Fruit fly (Drosophila melanogaster) whole organism, embryonic: ENCODE measurements around the gene CG6294.

Experiments used
- CG15269 ChIP-seq: fragments of 200-800 bp; sonication (Bioruptor generic); optimal IDR thresholded peaks from 2 replicates; lab custom pipeline; 2018; ENCODE audit warnings: missing biosample characterization, mild to moderate bottlenecking, missing genetic modification characterization, moderate library complexity
- CG15601 ChIP-seq: fragments of 200-800 bp; sonication (Bioruptor generic); optimal IDR thresholded peaks from 3 replicates; lab custom pipeline; 2019; ENCODE audit warnings: missing biosample characterization, mild to moderate bottlenecking, missing genetic modification characterization, moderate library complexity
- CG16813 ChIP-seq: fragments of 200-800 bp; sonication (Bioruptor generic); IDR thresholded peaks from 3 replicates; pipeline ENCODE4 v1.3.6; 2022; ENCODE audit warnings: missing biosample characterization, missing genetic modification characterization; ENCODE audit not compliant: partially characterized antibody
- CG16815 ChIP-seq: fragments of 200-800 bp; sonication (Bioruptor generic); optimal IDR thresholded peaks from 3 replicates; lab custom pipeline; 2017; ENCODE audit warnings: missing biosample characterization, mild to moderate bottlenecking, missing genetic modification characterization
- CG17912 ChIP-seq: fragments of 200-800 bp; sonication (Bioruptor generic); optimal IDR thresholded peaks from 2 replicates; lab custom pipeline; 2018; ENCODE audit warnings: missing biosample characterization, mild to moderate bottlenecking, missing genetic modification characterization
- CG2116 ChIP-seq: fragments of 200-800 bp; sonication (Bioruptor generic); optimal IDR thresholded peaks from 3 replicates; lab custom pipeline; 2018; ENCODE audit warnings: missing biosample characterization, mild to moderate bottlenecking, missing genetic modification characterization
- CG2875 ChIP-seq: fragments of 200-800 bp; sonication (Bioruptor generic); optimal IDR thresholded peaks from 2 replicates; lab custom pipeline; 2017; ENCODE audit warnings: missing biosample characterization, mild to moderate bottlenecking, missing genetic modification characterization, missing genetic modification reagents
- CG31224 ChIP-seq: fragments of 200-800 bp; sonication (Bioruptor generic); IDR thresholded peaks from 2 replicates; pipeline ENCODE4 v1.3.6; 2022; ENCODE audit warnings: missing biosample characterization, missing genetic modification characterization
- CG3163 ChIP-seq: fragments of 200-800 bp; sonication (Bioruptor generic); optimal IDR thresholded peaks from 3 replicates; lab custom pipeline; 2016; ENCODE audit warnings: missing biosample characterization, missing genetic modification characterization
- CG32767 ChIP-seq: fragments of 200-800 bp; sonication (Bioruptor generic); IDR thresholded peaks from 2 replicates; pipeline ENCODE4 v1.3.6; 2022; ENCODE audit warnings: missing biosample characterization, missing genetic modification characterization
- CG33213 ChIP-seq: fragments of 200-800 bp; sonication (Bioruptor generic); optimal IDR thresholded peaks from 3 replicates; lab custom pipeline; 2016; ENCODE audit warnings: missing biosample characterization, missing genetic modification characterization
- CG3847 ChIP-seq: fragments of 200-800 bp; sonication (Bioruptor generic); IDR thresholded peaks from 2 replicates; pipeline ENCODE4 v1.3.6; 2022; ENCODE audit warnings: missing biosample characterization, missing genetic modification characterization
- CG4707 ChIP-seq: fragments of 200-800 bp; sonication (Bioruptor generic); optimal IDR thresholded peaks from 2 replicates; lab custom pipeline; 2018; ENCODE audit warnings: missing biosample characterization, mild to moderate bottlenecking, missing genetic modification characterization, moderate library complexity
- CG4820 ChIP-seq: fragments of 200-800 bp; sonication (Bioruptor generic); optimal IDR thresholded peaks from 3 replicates; lab custom pipeline; 2016; ENCODE audit warnings: missing biosample characterization, missing genetic modification characterization
- CG6854 ChIP-seq: fragments of 200-800 bp; sonication (Bioruptor generic); optimal IDR thresholded peaks from 3 replicates; lab custom pipeline; 2017; ENCODE audit warnings: missing biosample characterization, mild to moderate bottlenecking, missing genetic modification characterization
- CG7745 ChIP-seq: fragments of 200-800 bp; sonication (Bioruptor generic); optimal IDR thresholded peaks from 2 replicates; lab custom pipeline; 2018; ENCODE audit warnings: missing biosample characterization, mild to moderate bottlenecking, missing genetic modification characterization, moderate library complexity
- CG8924 ChIP-seq: fragments of 200-800 bp; optimal IDR thresholded peaks from 3 replicates; lab custom pipeline; 2019; ENCODE audit warnings: missing biosample characterization, mild to moderate bottlenecking, missing genetic modification characterization, moderate library complexity
- CG8944 ChIP-seq: fragments of 200-800 bp; sonication (Bioruptor generic); optimal IDR thresholded peaks from 3 replicates; lab custom pipeline; 2016; ENCODE audit warnings: missing biosample characterization, missing genetic modification characterization
- Dbx ChIP-seq: fragments of 200-800 bp; sonication (Bioruptor generic); IDR thresholded peaks from 3 replicates; pipeline ENCODE4 v1.3.6; 2022; ENCODE audit warnings: missing biosample characterization, missing genetic modification characterization
- Doc3 ChIP-seq: fragments of 200-800 bp; sonication (Bioruptor generic); IDR thresholded peaks from 3 replicates; pipeline ENCODE4 v1.3.6; 2022; ENCODE audit warnings: missing biosample characterization, missing genetic modification characterization; ENCODE audit not compliant: partially characterized antibody
- Ets65A ChIP-seq: fragments of 200-800 bp; sonication (Bioruptor generic); peaks from one replicate; lab custom pipeline; 2016; ENCODE audit warnings: missing biosample characterization, missing genetic modification characterization
- Hsf ChIP-seq: fragments of 200-800 bp; sonication (Bioruptor generic); optimal IDR thresholded peaks from 3 replicates; lab custom pipeline; 2016; ENCODE audit warnings: missing biosample characterization, missing genetic modification characterization
- Med ChIP-seq: fragments of 200-800 bp; sonication (Bioruptor generic); peaks from one replicate; lab custom pipeline; 2016; ENCODE audit warnings: missing biosample characterization, missing genetic modification characterization, mild to moderate bottlenecking, inconsistent platforms, moderate library complexity
- Rfx ChIP-seq: fragments of 200-800 bp; sonication (Bioruptor generic); IDR thresholded peaks from 2 replicates; pipeline ENCODE4 v1.3.6; 2022; ENCODE audit warnings: missing biosample characterization, missing genetic modification characterization
- Sin3A ChIP-seq: fragments of >200 bp; optimal IDR thresholded peaks from 2 replicates; lab custom pipeline; 2018
- Sox102F ChIP-seq: fragments of 200-800 bp; sonication (Bioruptor generic); optimal IDR thresholded peaks from 2 replicates; lab custom pipeline; 2018; ENCODE audit warnings: missing biosample characterization, mild to moderate bottlenecking, missing genetic modification characterization, moderate library complexity
- bigmax ChIP-seq: fragments of 200-800 bp; sonication (Bioruptor generic); optimal IDR thresholded peaks from 2 replicates; lab custom pipeline; 2018; ENCODE audit warnings: missing biosample characterization, mild to moderate bottlenecking, missing genetic modification characterization
- bowl ChIP-seq: fragments of 200-800 bp; sonication (Bioruptor generic); IDR thresholded peaks from 2 replicates; pipeline ENCODE4 v1.3.6; 2022; ENCODE audit warnings: missing biosample characterization, missing genetic modification characterization
- br ChIP-seq: fragments of >200 bp; optimal IDR thresholded peaks from 2 replicates; lab custom pipeline; 2017
- ci ChIP-seq: fragments of 200-800 bp; sonication (Bioruptor generic); IDR thresholded peaks from 3 replicates; pipeline ENCODE4 v1.3.6; 2022; ENCODE audit warnings: missing biosample characterization, missing genetic modification characterization
- crol ChIP-seq: fragments of 200-800 bp; sonication (Bioruptor generic); IDR thresholded peaks from 2 replicates; pipeline ENCODE4 v1.3.6; 2022; ENCODE audit warnings: missing biosample characterization, missing genetic modification characterization
- dysf ChIP-seq: fragments of 200-800 bp; sonication (Bioruptor generic); IDR thresholded peaks from 3 replicates; pipeline ENCODE4 v1.3.6; 2022; ENCODE audit warnings: missing biosample characterization, missing genetic modification characterization
- esg ChIP-seq: fragments of 200-800 bp; sonication (Bioruptor generic); conservative IDR thresholded peaks from 2 replicates; pipeline ENCODE4 v1.3.6; 2022; ENCODE audit warnings: missing biosample characterization, missing genetic modification characterization
- ewg ChIP-seq: fragments of 200-800 bp; sonication (Bioruptor generic); optimal IDR thresholded peaks from 3 replicates; lab custom pipeline; 2017; ENCODE audit warnings: mild to moderate bottlenecking, missing biosample characterization, missing genetic modification reagents, missing genetic modification characterization
- hkb ChIP-seq, 2 experiments: fragments of 200-800 bp in 1 of 2; fragments of >200 bp in 1 of 2; sonication (Bioruptor generic) in 1 of 2; IDR thresholded peaks in 1 of 2; optimal IDR thresholded peaks in 1 of 2; 2 replicates each; pipeline versions ENCODE4 v1.3.6 to Lab custom; 2017 to 2022; ENCODE audit warnings: missing biosample characterization in 1 of 2, missing genetic modification characterization in 1 of 2
- knrl ChIP-seq: fragments of 200-800 bp; sonication (Bioruptor generic); IDR thresholded peaks from 3 replicates; pipeline ENCODE4 v1.3.6; 2022; ENCODE audit warnings: missing biosample characterization, missing genetic modification characterization; ENCODE audit not compliant: partially characterized antibody
- odd ChIP-seq: fragments of 200-800 bp; sonication (Bioruptor generic); optimal IDR thresholded peaks from 2 replicates; lab custom pipeline; 2017; ENCODE audit warnings: missing biosample characterization, mild to moderate bottlenecking, missing genetic modification characterization
- otp ChIP-seq: fragments of 200-800 bp; sonication (Bioruptor generic); IDR thresholded peaks from 3 replicates; pipeline ENCODE4, ENCODE4 v1.3.6; 2022; ENCODE audit warnings: missing biosample characterization, missing genetic modification characterization
- peb ChIP-seq: fragments of 200-800 bp; sonication (Bioruptor generic); IDR thresholded peaks from 2 replicates; pipeline ENCODE4 v1.3.6; 2022; ENCODE audit warnings: missing biosample characterization, missing genetic modification characterization
- pho ChIP-seq: fragments of 200-800 bp; sonication (Bioruptor generic); optimal IDR thresholded peaks from 2 replicates; lab custom pipeline; 2016; ENCODE audit warnings: missing biosample characterization, missing genetic modification characterization
- phol ChIP-seq: fragments of 200-800 bp; sonication (Bioruptor generic); optimal IDR thresholded peaks from 3 replicates; lab custom pipeline; 2018; ENCODE audit warnings: missing biosample characterization, mild to moderate bottlenecking, missing genetic modification characterization, moderate library complexity
- salm ChIP-seq: fragments of 200-800 bp; sonication (Bioruptor generic); optimal IDR thresholded peaks from 2 replicates; lab custom pipeline; 2018; ENCODE audit warnings: missing biosample characterization, mild to moderate bottlenecking, missing genetic modification characterization
- so ChIP-seq: fragments of 200-800 bp; sonication (Bioruptor generic); IDR thresholded peaks from 3 replicates; pipeline ENCODE4 v1.3.6; 2022; ENCODE audit warnings: missing biosample characterization, missing genetic modification characterization
- ssp ChIP-seq: fragments of 200-800 bp; sonication (Bioruptor generic); IDR thresholded peaks from 2 replicates; pipeline ENCODE4 v1.3.6; 2022; ENCODE audit warnings: missing biosample characterization, missing genetic modification characterization
- sug ChIP-seq: fragments of 200-800 bp; optimal IDR thresholded peaks from 2 replicates; lab custom pipeline; 2019; ENCODE audit warnings: missing biosample characterization, mild to moderate bottlenecking, missing genetic modification characterization, moderate library complexity
- tgo ChIP-seq: fragments of 200-800 bp; sonication (Bioruptor generic); IDR thresholded peaks from 3 replicates; pipeline ENCODE4 v1.3.6; 2022; ENCODE audit warnings: missing biosample characterization, missing genetic modification characterization
- tll ChIP-seq, 2 experiments: fragments of 200-800 bp in 1 of 2; fragments of >200 bp in 1 of 2; sonication (Bioruptor generic) in 1 of 2; optimal IDR thresholded peaks; 2 replicates each; lab custom pipeline; 2017 to 2019; ENCODE audit warnings: missing biosample characterization in 2 of 2, missing genetic modification characterization in 2 of 2, mild to moderate bottlenecking in 1 of 2, moderate library complexity in 1 of 2
- tup ChIP-seq: fragments of 200-800 bp; sonication (Bioruptor generic); optimal IDR thresholded peaks from 2 replicates; lab custom pipeline; 2016; ENCODE audit warnings: missing biosample characterization, mild to moderate bottlenecking, missing genetic modification characterization, moderate library complexity
- twi ChIP-seq: fragments of 200-800 bp; optimal IDR thresholded peaks from 2 replicates; lab custom pipeline; 2019; ENCODE audit warnings: missing biosample characterization, mild to moderate bottlenecking, missing genetic modification characterization, moderate library complexity
- zen2 ChIP-seq: fragments of 200-800 bp; sonication (Bioruptor generic); IDR thresholded peaks from 3 replicates; pipeline ENCODE4 v1.3.6; 2022; ENCODE audit warnings: missing biosample characterization, missing genetic modification characterization; ENCODE audit not compliant: partially characterized antibody

CG6294 gene

dm6 chrX:15502864-15503263 lies 40.3 kb downstream of the CG6294 start (continued):
- TF ChIP-seq esg (GFP tag; lab: Robert Waterston, UW) (no peak), tup (GFP tag; lab: Kevin White, UChicago) (no peak), sug (peak; percentile 45), phol (tag; lab: Kevin White, UChicago) (peak; percentile 43), CG16813 (no peak), Ets65A (GFP tag; lab: Kevin White, UChicago) (peak; percentile 24), ci (0 out of 3 replicates have a peak, but pooled peaks have one; percentile 2), peb (no peak), CG4707 (GFP tag; lab: Kevin White, UChicago) (no peak), twi (tag; lab: Kevin White, UChicago) (no peak), CG3847 (GFP tag; lab: Robert Waterston, UW) (0 out of 2 replicates have a peak, but pooled peaks have one; percentile 12), Med (peak; percentile 39), knrl (no peak)

- TF ChIP-seq CG8924 (tag; lab: Kevin White, UChicago) (no peak), so (GFP tag; lab: Robert Waterston, UW) (no peak), CG15269 (tag; lab: Kevin White, UChicago) (no peak), ssp (GFP tag; lab: Robert Waterston, UW) (no peak), crol (GFP tag; lab: Robert Waterston, UW) (no peak), CG3163 (GFP tag; lab: Kevin White, UChicago) (no peak), bowl (GFP tag; lab: Robert Waterston, UW) (no peak), Dbx (GFP tag; lab: Robert Waterston, UW) (no peak), salm (tag; lab: Kevin White, UChicago) (no peak), pho (GFP tag; lab: Kevin White, UChicago) (no peak), dysf (GFP tag; lab: Robert Waterston, UW) (0 out of 3 replicates have a peak, but pooled peaks have one; percentile 16), otp (GFP tag; lab: Robert Waterston, UW) (no peak), CG7745 (tag; lab: Kevin White, UChicago) (no peak), CG32767 (GFP tag; lab: Robert Waterston, UW) (0 out of 2 replicates have a peak, but pooled peaks have one; percentile 14), knrl (no peak), tll (GFP tag; optimal IDR thresholded peaks at IDR 0.05; lab: Kevin White, UChicago) (no peak), CG31224 (GFP tag; lab: Robert Waterston, UW) (0 out of 2 replicates have a peak, but pooled peaks have one; percentile 15), CG4820 (GFP tag; lab: Kevin White, UChicago) (no peak), bigmax (GFP tag; lab: Kevin White, UChicago) (no peak), hkb (optimal IDR thresholded peaks at IDR 0.05; lab: Kevin White, UChicago) (no peak), hkb (GFP tag; IDR thresholded peaks at IDR 0.05; lab: Robert Waterston, UW) (peak; percentile 22; the same call in 1 of the 2 replicates), CG17912 (GFP tag; lab: Kevin White, UChicago) (no peak), phol (tag; lab: Kevin White, UChicago) (no peak), CG2116 (GFP tag; lab: Kevin White, UChicago) (no peak), zen2 (no peak), Rfx (GFP tag; lab: Robert Waterston, UW) (peak; percentile 31; the same call in 1 of the 2 replicates), odd (GFP tag; lab: Kevin White, UChicago) (no peak), br (lab: Kevin White, UChicago) (no peak), CG6854 (GFP tag; lab: Kevin White, UChicago) (no peak), Sox102F (GFP tag; lab: Kevin White, UChicago) (peak; percentile 36), CG2875 (GFP tag; lab: Kevin White, UChicago) (no peak), Doc3 (GFP tag; lab: Robert Waterston, UW) (no peak), Hsf (GFP tag; lab: Kevin White, UChicago) (peak; percentile 9), CG8944 (GFP tag; lab: Kevin White, UChicago) (no peak), CG16815 (GFP tag; lab: Kevin White, UChicago) (no peak), ewg (GFP tag; lab: Kevin White, UChicago) (no peak), CG15601 (tag; lab: Kevin White, UChicago) (no peak), Sin3A (lab: Kevin White, UChicago) (no peak), CG33213 (GFP tag; lab: Kevin White, UChicago) (no peak), tgo (GFP tag; lab: Robert Waterston, UW) (0 out of 3 replicates have a peak, but pooled peaks have one; percentile 16)
Measured at dm6 chrX:15511399-15511798, 48.9 kb downstream of the CG6294 start.
